Fruit fly (Drosophila melanogaster) whole organism, pupa: ENCODE results near the gene CG10064.

Experiments used
- CG12605 ChIP-seq: fragments of 200-800 bp; sonication (Bioruptor generic); IDR thresholded peaks from 2 replicates; pipeline ENCODE4 v1.3.6; 2022; ENCODE audit warnings: missing biosample characterization, missing genetic modification characterization
- CG13204 ChIP-seq: fragments of 200-800 bp; sonication (Bioruptor generic); optimal IDR thresholded peaks from 2 replicates; lab custom pipeline; 2018; ENCODE audit warnings: missing biosample characterization, mild to moderate bottlenecking, missing genetic modification characterization, moderate library complexity
- CG32121 ChIP-seq: fragments of 200-800 bp; sonication (Bioruptor generic); IDR thresholded peaks from 2 replicates; pipeline ENCODE4 v1.3.6; 2022; ENCODE audit warnings: missing biosample characterization, missing genetic modification characterization
- CG8301 ChIP-seq: fragments of 200-800 bp; sonication (Bioruptor generic); optimal IDR thresholded peaks from 2 replicates; lab custom pipeline; 2018; ENCODE audit warnings: missing biosample characterization, mild to moderate bottlenecking, missing genetic modification characterization
- EcR ChIP-seq: fragments of 200-800 bp; sonication (Bioruptor generic); optimal IDR thresholded peaks from 3 replicates; lab custom pipeline; 2019; ENCODE audit warnings: missing biosample characterization, missing genetic modification characterization, mild to moderate bottlenecking, moderate library complexity, missing genetic modification reagents
- Ets98B ChIP-seq: fragments of 200-800 bp; sonication (Bioruptor generic); IDR thresholded peaks from 2 replicates; pipeline ENCODE4 v1.3.6; 2022; ENCODE audit warnings: missing biosample characterization, missing genetic modification characterization
- rn ChIP-seq: fragments of 200-800 bp; sonication (Bioruptor generic); IDR thresholded peaks from 2 replicates; pipeline ENCODE4 v1.3.6; 2022; ENCODE audit warnings: missing biosample characterization, missing genetic modification characterization

DNA sequence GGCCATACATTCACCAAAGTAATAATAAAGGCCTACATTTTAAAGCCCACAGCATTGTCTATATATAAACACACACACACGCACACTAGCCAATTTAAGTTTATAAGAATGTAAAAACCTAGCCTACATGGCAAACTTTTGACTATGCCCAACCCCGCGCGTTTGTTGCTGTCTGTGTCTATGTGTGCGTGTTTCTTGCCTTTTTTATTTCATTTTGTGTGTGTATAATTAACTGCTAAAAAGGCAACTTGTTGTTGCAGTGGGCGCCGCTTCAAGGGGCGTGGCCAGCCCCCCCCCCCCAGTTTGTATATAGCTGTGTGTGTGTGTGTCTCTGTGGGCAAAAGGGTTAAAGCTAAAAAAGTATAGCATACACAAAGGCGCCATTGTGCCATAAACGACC lies 22.3 kb downstream of the CG10064 start:
- no peak for TF ChIP-seq Ets98B (GFP tag; lab: Robert Waterston, UW)
- TF ChIP-seq EcR (GFP tag; lab: Kevin White, UChicago): no peak
- no peak for TF ChIP-seq rn (GFP tag; lab: Robert Waterston, UW)
- no peak for TF ChIP-seq CG12605
- no peak for TF ChIP-seq CG32121 (GFP tag; lab: Robert Waterston, UW)
- TF ChIP-seq CG13204: no peak
- TF ChIP-seq CG8301 (tag; lab: Kevin White, UChicago): no peak
